Comparison of ENCODE assay signal across 1 fruit fly cellular context in the genomic region with DNA sequence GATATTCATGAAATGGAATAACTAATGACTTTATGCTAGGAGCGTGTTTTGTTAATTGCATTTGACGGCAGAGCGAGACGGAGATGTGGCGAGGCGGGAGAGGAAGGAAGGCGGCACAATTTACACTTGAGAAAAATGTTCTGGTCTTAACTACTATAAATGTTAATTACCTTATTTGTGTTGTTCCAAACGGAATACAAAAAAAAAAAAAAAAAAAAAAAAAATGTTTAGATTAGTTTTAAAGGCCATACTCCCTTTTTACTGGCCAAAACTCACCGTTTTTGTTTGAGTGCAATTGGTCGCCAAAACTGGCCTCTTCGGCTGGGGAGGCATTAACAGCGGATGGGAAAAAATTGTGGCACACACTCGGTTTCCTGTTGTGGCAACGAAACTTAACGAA.
TF ChIP-seq lines count a peak whose summit lies in the region.

No protein-coding gene starts in this region.

TF ChIP-seq in whole organism, embryonic, 481 proteins besides CTCF, POLR2A, EP300 and RAD21 (continued from another document and continues in another):
- TF ChIP-seq tio (GFP tag; optimal IDR thresholded peaks at IDR 0.05; lab: Kevin White, UChicago): no peak
- no peak for TF ChIP-seq btn (GFP tag; optimal IDR thresholded peaks at IDR 0.05; lab: Kevin White, UChicago)
- TF ChIP-seq CG9797 (GFP tag; optimal IDR thresholded peaks at IDR 0.05; lab: Kevin White, UChicago): no peak
- TF ChIP-seq ftz-f1 (GFP tag; optimal IDR thresholded peaks at IDR 0.05; lab: Kevin White, UChicago): no peak
- no peak for TF ChIP-seq Fer3 (tag; optimal IDR thresholded peaks at IDR 0.05; lab: Kevin White, UChicago)
- no peak for TF ChIP-seq CG10147 (GFP tag; optimal IDR thresholded peaks at IDR 0.05; lab: Kevin White, UChicago)
- no peak for TF ChIP-seq CG18011 (GFP tag; optimal IDR thresholded peaks at IDR 0.05; lab: Kevin White, UChicago)
- TF ChIP-seq Ssrp (tag; optimal IDR thresholded peaks at IDR 0.05; lab: Kevin White, UChicago): no peak
- no peak for TF ChIP-seq Sry-δ (GFP tag; optimal IDR thresholded peaks at IDR 0.05; lab: Kevin White, UChicago)
- no peak for TF ChIP-seq ro (GFP tag; IDR thresholded peaks at IDR 0.05; lab: Robert Waterston, UW)
- TF ChIP-seq CG4404 (GFP tag; IDR thresholded peaks at IDR 0.05; lab: Robert Waterston, UW): no peak
- no peak for TF ChIP-seq CG17328 (GFP tag; IDR thresholded peaks at IDR 0.05; lab: Robert Waterston, UW)
- TF ChIP-seq CG1233 (GFP tag; optimal IDR thresholded peaks at IDR 0.05; lab: Kevin White, UChicago): no peak
- TF ChIP-seq ci (GFP tag; IDR thresholded peaks at IDR 0.05; lab: Robert Waterston, UW): no peak
- TF ChIP-seq Dad (GFP tag; optimal IDR thresholded peaks at IDR 0.05; lab: Kevin White, UChicago): no peak
- no peak for TF ChIP-seq stwl (tag; optimal IDR thresholded peaks at IDR 0.05; lab: Kevin White, UChicago)
- TF ChIP-seq E2f1 (GFP tag; IDR thresholded peaks at IDR 0.05; lab: Robert Waterston, UW): no peak
- no peak for TF ChIP-seq CG3847 (GFP tag; IDR thresholded peaks at IDR 0.05; lab: Robert Waterston, UW)
- TF ChIP-seq hkb (optimal IDR thresholded peaks at IDR 0.05; lab: Kevin White, UChicago): no peak
- no peak for TF ChIP-seq hkb (GFP tag; IDR thresholded peaks at IDR 0.05; lab: Robert Waterston, UW)
- peak; percentile 32 for TF ChIP-seq CG2120 (GFP tag; optimal IDR thresholded peaks at IDR 0.05; lab: Kevin White, UChicago)
- TF ChIP-seq CG15011 (GFP tag; optimal IDR thresholded peaks at IDR 0.05; lab: Kevin White, UChicago): no peak
- TF ChIP-seq ara (GFP tag; IDR thresholded peaks at IDR 0.05; lab: Robert Waterston, UW): no peak
- no peak for TF ChIP-seq CG5180 (GFP tag; optimal IDR thresholded peaks at IDR 0.05; lab: Kevin White, UChicago)
- TF ChIP-seq CG1603 (tag; optimal IDR thresholded peaks at IDR 0.05; lab: Kevin White, UChicago): no peak
- no peak for TF ChIP-seq crc (GFP tag; optimal IDR thresholded peaks at IDR 0.05; lab: Kevin White, UChicago)
- TF ChIP-seq CG9609 (GFP tag; optimal IDR thresholded peaks at IDR 0.05; lab: Kevin White, UChicago): no peak
- TF ChIP-seq CG16813 (GFP tag; IDR thresholded peaks at IDR 0.05; lab: Robert Waterston, UW; ENCODE audit: partially characterized antibody): no peak
- TF ChIP-seq CG8944 (GFP tag; optimal IDR thresholded peaks at IDR 0.05; lab: Kevin White, UChicago): no peak
- 0 out of 2 replicates have a peak, but pooled peaks have one; percentile 26 for TF ChIP-seq HLH3B (GFP tag; IDR thresholded peaks at IDR 0.05; lab: Robert Waterston, UW)
- no peak for TF ChIP-seq CG8290 (GFP tag; optimal IDR thresholded peaks at IDR 0.05; lab: Kevin White, UChicago)
- no peak for TF ChIP-seq CG8290 (tag; optimal IDR thresholded peaks at IDR 0.05; lab: Kevin White, UChicago)
- TF ChIP-seq CG11504 (tag; optimal IDR thresholded peaks at IDR 0.05; lab: Kevin White, UChicago): peak; percentile 11
- TF ChIP-seq CG4424 (GFP tag; optimal IDR thresholded peaks at IDR 0.05; lab: Kevin White, UChicago): peak; percentile 3
- TF ChIP-seq eve (GFP tag; optimal IDR thresholded peaks at IDR 0.05; lab: Kevin White, UChicago): no peak
- peak; percentile 48; the same call in 1 of the 2 replicates for TF ChIP-seq vvl (GFP tag; IDR thresholded peaks at IDR 0.05; lab: Robert Waterston, UW)
- no peak for TF ChIP-seq pb (GFP tag; optimal IDR thresholded peaks at IDR 0.05; lab: Kevin White, UChicago)
- TF ChIP-seq CG12744 (GFP tag; optimal IDR thresholded peaks at IDR 0.05; lab: Kevin White, UChicago): no peak
- TF ChIP-seq lmd (GFP tag; IDR thresholded peaks at IDR 0.05; lab: Robert Waterston, UW): peak; percentile 45
- TF ChIP-seq Trl (optimal IDR thresholded peaks at IDR 0.05; lab: Kevin White, UChicago): no peak
- no peak for TF ChIP-seq Trl (GFP tag; optimal IDR thresholded peaks at IDR 0.05; lab: Kevin White, UChicago)
- no peak for TF ChIP-seq TFAM (GFP tag; optimal IDR thresholded peaks at IDR 0.05; lab: Kevin White, UChicago)
- TF ChIP-seq jigr1 (GFP tag; IDR thresholded peaks at IDR 0.05; lab: Robert Waterston, UW): no peak
- TF ChIP-seq CG15696 (tag; optimal IDR thresholded peaks at IDR 0.05; lab: Kevin White, UChicago): no peak
- TF ChIP-seq gce (GFP tag; IDR thresholded peaks at IDR 0.05; lab: Robert Waterston, UW): no peak
- no peak for TF ChIP-seq usp (GFP tag; optimal IDR thresholded peaks at IDR 0.05; lab: Kevin White, UChicago)
- TF ChIP-seq CG32772 (GFP tag; IDR thresholded peaks at IDR 0.05; lab: Robert Waterston, UW): no peak
- no peak for TF ChIP-seq CG18619 (GFP tag; optimal IDR thresholded peaks at IDR 0.05; lab: Kevin White, UChicago)
- TF ChIP-seq CG14965 (GFP tag; optimal IDR thresholded peaks at IDR 0.05; lab: Kevin White, UChicago; ENCODE audit: borderline replicate concordance): no peak
- TF ChIP-seq luna (GFP tag; optimal IDR thresholded peaks at IDR 0.05; lab: Kevin White, UChicago): no peak
- peak; percentile 77 for TF ChIP-seq sens (GFP tag; lab: Kevin White, UChicago)
- TF ChIP-seq CG8765 (GFP tag; IDR thresholded peaks at IDR 0.05; lab: Robert Waterston, UW): no peak
- no peak for TF ChIP-seq ken (GFP tag; IDR thresholded peaks at IDR 0.05; lab: Robert Waterston, UW)
- TF ChIP-seq caup (GFP tag; optimal IDR thresholded peaks at IDR 0.05; lab: Kevin White, UChicago; ENCODE audit: severe bottlenecking): no peak
- peak; percentile 26 for TF ChIP-seq Sox102F (GFP tag; optimal IDR thresholded peaks at IDR 0.05; lab: Kevin White, UChicago)
- no peak for TF ChIP-seq CG6175 (GFP tag; IDR thresholded peaks at IDR 0.05; lab: Robert Waterston, UW)
- no peak for TF ChIP-seq twi (tag; optimal IDR thresholded peaks at IDR 0.05; lab: Kevin White, UChicago)
- no peak for TF ChIP-seq CG34224 (GFP tag; IDR thresholded peaks at IDR 0.05; lab: Robert Waterston, UW; ENCODE audit: partially characterized antibody)
- no peak for TF ChIP-seq esg (GFP tag; conservative IDR thresholded peaks at IDR 0.05; lab: Robert Waterston, UW)
- no peak for TF ChIP-seq chn (GFP tag; optimal IDR thresholded peaks at IDR 0.05; lab: Kevin White, UChicago)
- TF ChIP-seq vfl (GFP tag; optimal IDR thresholded peaks at IDR 0.05; lab: Kevin White, UChicago): no peak
- TF ChIP-seq CoRest (tag; optimal IDR thresholded peaks at IDR 0.05; lab: Kevin White, UChicago): no peak
- no peak for TF ChIP-seq Gug (GFP tag; IDR thresholded peaks at IDR 0.05; lab: Robert Waterston, UW)
- TF ChIP-seq corto (GFP tag; optimal IDR thresholded peaks at IDR 0.05; lab: Kevin White, UChicago): no peak
- TF ChIP-seq run (tag; optimal IDR thresholded peaks at IDR 0.05; lab: Kevin White, UChicago): no peak
- no peak for TF ChIP-seq CG2199 (GFP tag; IDR thresholded peaks at IDR 0.05; lab: Robert Waterston, UW)
- TF ChIP-seq Taf1 (GFP tag; IDR thresholded peaks at IDR 0.05; lab: Robert Waterston, UW): no peak
- TF ChIP-seq E2f2 (GFP tag; IDR thresholded peaks at IDR 0.05; lab: Robert Waterston, UW): no peak
- TF ChIP-seq CG18764 (GFP tag; optimal IDR thresholded peaks at IDR 0.05; lab: Kevin White, UChicago): no peak
- no peak for TF ChIP-seq Nf-YA (GFP tag; IDR thresholded peaks at IDR 0.05; lab: Robert Waterston, UW)
- TF ChIP-seq Xrp1 (GFP tag; IDR thresholded peaks at IDR 0.05; lab: Robert Waterston, UW): peak; percentile 36; the same call in 1 of the 2 replicates
- no peak for TF ChIP-seq ATbp (GFP tag; optimal IDR thresholded peaks at IDR 0.05; lab: Kevin White, UChicago)
- TF ChIP-seq sisA (GFP tag; IDR thresholded peaks at IDR 0.05; lab: Robert Waterston, UW): peak; percentile 36; the same call in 1 of the 2 replicates
- peak; percentile 45 for TF ChIP-seq row (GFP tag; IDR thresholded peaks at IDR 0.05; lab: Robert Waterston, UW)
- no peak for TF ChIP-seq Opbp (GFP tag; IDR thresholded peaks at IDR 0.05; lab: Robert Waterston, UW; ENCODE audit: partially characterized antibody)
- no peak for TF ChIP-seq Poxn (GFP tag; IDR thresholded peaks at IDR 0.05; lab: Robert Waterston, UW)
- TF ChIP-seq emc (GFP tag; optimal IDR thresholded peaks at IDR 0.05; lab: Kevin White, UChicago): no peak
- no peak for TF ChIP-seq shn (GFP tag; optimal IDR thresholded peaks at IDR 0.05; lab: Kevin White, UChicago)
- no peak for TF ChIP-seq croc (GFP tag; conservative IDR thresholded peaks at IDR 0.05; lab: Robert Waterston, UW)
- TF ChIP-seq chif (GFP tag; optimal IDR thresholded peaks at IDR 0.05; lab: Kevin White, UChicago): no peak
- peak; percentile 15 for TF ChIP-seq CG30403 (GFP tag; optimal IDR thresholded peaks at IDR 0.05; lab: Kevin White, UChicago)
- no peak for TF ChIP-seq Asciz (GFP tag; optimal IDR thresholded peaks at IDR 0.05; lab: Kevin White, UChicago)
- TF ChIP-seq CG11093 (GFP tag; IDR thresholded peaks at IDR 0.05; lab: Robert Waterston, UW): no peak
- TF ChIP-seq Hr78 (GFP tag; optimal IDR thresholded peaks at IDR 0.05; lab: Kevin White, UChicago): no peak
- no peak for TF ChIP-seq CG15514 (GFP tag; optimal IDR thresholded peaks at IDR 0.05; lab: Kevin White, UChicago)
- TF ChIP-seq Tbp (GFP tag; optimal IDR thresholded peaks at IDR 0.05; lab: Kevin White, UChicago): no peak
- no peak for TF ChIP-seq nerfin-1 (tag; optimal IDR thresholded peaks at IDR 0.05; lab: Kevin White, UChicago)
- TF ChIP-seq CG12071 (GFP tag; optimal IDR thresholded peaks at IDR 0.05; lab: Kevin White, UChicago): no peak
- no peak for TF ChIP-seq schlank (tag; optimal IDR thresholded peaks at IDR 0.05; lab: Kevin White, UChicago)
- TF ChIP-seq CG2889 (GFP tag; IDR thresholded peaks at IDR 0.05; lab: Robert Waterston, UW): no peak
- TF ChIP-seq prd (optimal IDR thresholded peaks at IDR 0.05; lab: Kevin White, UChicago): no peak
- TF ChIP-seq prd (GFP tag; IDR thresholded peaks at IDR 0.05; lab: Robert Waterston, UW): peak; percentile 44; the same call in 2 of the 3 replicates
- no peak for TF ChIP-seq sob (GFP tag; IDR thresholded peaks at IDR 0.05; lab: Robert Waterston, UW)
- no peak for TF ChIP-seq CG3281 (GFP tag; optimal IDR thresholded peaks at IDR 0.05; lab: Kevin White, UChicago)
- no peak for TF ChIP-seq seq (GFP tag; IDR thresholded peaks at IDR 0.05; lab: Robert Waterston, UW)
- TF ChIP-seq Lim3 (GFP tag; IDR thresholded peaks at IDR 0.05; lab: Robert Waterston, UW): no peak
- TF ChIP-seq CG7271 (tag; optimal IDR thresholded peaks at IDR 0.05; lab: Kevin White, UChicago): no peak
- TF ChIP-seq grn (GFP tag; optimal IDR thresholded peaks at IDR 0.05; lab: Kevin White, UChicago): no peak
- no peak for TF ChIP-seq danr (GFP tag; IDR thresholded peaks at IDR 0.05; lab: Robert Waterston, UW)
- no peak for TF ChIP-seq CG12391 (tag; optimal IDR thresholded peaks at IDR 0.05; lab: Kevin White, UChicago)
- TF ChIP-seq bsh (GFP tag; optimal IDR thresholded peaks at IDR 0.05; lab: Kevin White, UChicago): peak in 1 of 2 experiments; percentile 6
- no peak for TF ChIP-seq bigmax (GFP tag; optimal IDR thresholded peaks at IDR 0.05; lab: Kevin White, UChicago)
- TF ChIP-seq CG9932 (GFP tag; IDR thresholded peaks at IDR 0.05; lab: Robert Waterston, UW): peak; percentile 11; the same call in 1 of the 2 replicates
- no peak for TF ChIP-seq CG4328 (GFP tag; optimal IDR thresholded peaks at IDR 0.05; lab: Kevin White, UChicago)
- no peak for TF ChIP-seq cwo (GFP tag; optimal IDR thresholded peaks at IDR 0.05; lab: Kevin White, UChicago)
- no peak for TF ChIP-seq trh (GFP tag; optimal IDR thresholded peaks at IDR 0.05; lab: Kevin White, UChicago)
- TF ChIP-seq en (GFP tag; optimal IDR thresholded peaks at IDR 0.05; lab: Kevin White, UChicago): no peak
- no peak for TF ChIP-seq pum (GFP tag; optimal IDR thresholded peaks at IDR 0.05; lab: Kevin White, UChicago)
- TF ChIP-seq CG10959 (GFP tag; IDR thresholded peaks at IDR 0.05; lab: Robert Waterston, UW): no peak
- TF ChIP-seq Oli (tag; optimal IDR thresholded peaks at IDR 0.05; lab: Kevin White, UChicago): no peak
- no peak for TF ChIP-seq NK7.1 (GFP tag; optimal IDR thresholded peaks at IDR 0.05; lab: Kevin White, UChicago)
- TF ChIP-seq h (optimal IDR thresholded peaks at IDR 0.05; lab: Kevin White, UChicago): no peak
- no peak for TF ChIP-seq CG11696 (GFP tag; IDR thresholded peaks at IDR 0.05; lab: Robert Waterston, UW)
- TF ChIP-seq CG13296 (GFP tag; optimal IDR thresholded peaks at IDR 0.05; lab: Kevin White, UChicago): no peak
- peak; percentile 65 for TF ChIP-seq Med (GFP tag; lab: Kevin White, UChicago)
- no peak for TF ChIP-seq lov (optimal IDR thresholded peaks at IDR 0.05; lab: Kevin White, UChicago)
- no peak for TF ChIP-seq lov (GFP tag; IDR thresholded peaks at IDR 0.05; lab: Robert Waterston, UW)
- TF ChIP-seq CG14050 (GFP tag; IDR thresholded peaks at IDR 0.05; lab: Robert Waterston, UW): no peak
- no peak for TF ChIP-seq CG13424 (tag; optimal IDR thresholded peaks at IDR 0.05; lab: Kevin White, UChicago)
- no peak for TF ChIP-seq CG31441 (GFP tag; IDR thresholded peaks at IDR 0.05; lab: Robert Waterston, UW)
- no peak for TF ChIP-seq chm (GFP tag; IDR thresholded peaks at IDR 0.05; lab: Robert Waterston, UW)
- 0 out of 2 replicates have a peak, but pooled peaks have one; percentile 12 for TF ChIP-seq Ptx1 (GFP tag; IDR thresholded peaks at IDR 0.05; lab: Robert Waterston, UW)
- no peak for TF ChIP-seq Lhr (GFP tag; optimal IDR thresholded peaks at IDR 0.05; lab: Kevin White, UChicago)
- no peak for TF ChIP-seq CG2129 (GFP tag; IDR thresholded peaks at IDR 0.05; lab: Robert Waterston, UW; ENCODE audit: partially characterized antibody)
- no peak for TF ChIP-seq CG3163 (GFP tag; optimal IDR thresholded peaks at IDR 0.05; lab: Kevin White, UChicago)
- no peak for TF ChIP-seq Ets97D (GFP tag; optimal IDR thresholded peaks at IDR 0.05; lab: Kevin White, UChicago)
- TF ChIP-seq gfzf (GFP tag; optimal IDR thresholded peaks at IDR 0.05; lab: Kevin White, UChicago): no peak
- peak; percentile 27; the same call in 1 of the 2 replicates for TF ChIP-seq slbo (GFP tag; IDR thresholded peaks at IDR 0.05; lab: Robert Waterston, UW)
- no peak for TF ChIP-seq CG34376 (GFP tag; optimal IDR thresholded peaks at IDR 0.05; lab: Kevin White, UChicago)
- TF ChIP-seq crp (GFP tag; optimal IDR thresholded peaks at IDR 0.05; lab: Kevin White, UChicago): no peak
- no peak for TF ChIP-seq Hmx (GFP tag; optimal IDR thresholded peaks at IDR 0.05; lab: Kevin White, UChicago)
- no peak for TF ChIP-seq Max (GFP tag; optimal IDR thresholded peaks at IDR 0.05; lab: Kevin White, UChicago)
- TF ChIP-seq dmrt11E (tag; optimal IDR thresholded peaks at IDR 0.05; lab: Kevin White, UChicago): no peak
- TF ChIP-seq trem (tag; optimal IDR thresholded peaks at IDR 0.05; lab: Kevin White, UChicago): no peak
- TF ChIP-seq salm (tag; optimal IDR thresholded peaks at IDR 0.05; lab: Kevin White, UChicago): no peak
